Fruit fly (Drosophila melanogaster): ENCODE data around the gene BicD.

BicD gene

DNA sequence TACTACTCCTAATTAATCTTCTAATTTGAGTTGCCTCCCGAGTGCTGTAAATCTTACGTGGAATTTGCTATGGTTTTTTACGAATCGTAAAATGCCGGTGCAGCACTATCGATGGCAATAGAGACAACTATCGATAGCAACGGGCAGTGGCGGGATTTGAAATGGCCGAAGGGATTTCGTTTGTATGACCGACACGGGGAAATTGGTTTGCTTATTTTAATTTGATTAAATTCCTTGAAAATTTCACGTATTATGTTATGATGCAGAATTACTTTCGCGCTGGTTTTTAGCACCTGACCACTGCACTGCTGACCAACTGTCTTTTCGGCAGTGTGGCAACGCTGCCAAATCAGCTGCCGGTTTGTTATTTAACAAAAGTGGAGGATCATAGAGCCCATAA lies 11.2 kb upstream of the BicD start, which contains the start of the genes GCS2beta and CG5131 (continued):
- TF ChIP-seq CG7987 (GFP tag; optimal IDR thresholded peaks at IDR 0.05) = peak; percentile 84
- peak; percentile 87 for TF ChIP-seq HHEX (GFP tag; optimal IDR thresholded peaks at IDR 0.05)
- TF ChIP-seq Asciz (GFP tag; optimal IDR thresholded peaks at IDR 0.05) = peak; percentile 70
- TF ChIP-seq Fer1 (GFP tag; optimal IDR thresholded peaks at IDR 0.05) = no peak
- TF ChIP-seq otp (GFP tag; IDR thresholded peaks at IDR 0.05) = peak; percentile 75; the same call in 2 of the 3 replicates
- TF ChIP-seq br (optimal IDR thresholded peaks at IDR 0.05) = no peak
- peak; percentile 98 for TF ChIP-seq zfh2 (GFP tag; optimal IDR thresholded peaks at IDR 0.05)
- TF ChIP-seq shn (GFP tag; optimal IDR thresholded peaks at IDR 0.05) = peak; percentile 97
- peak; percentile 70 for TF ChIP-seq CG7928 (GFP tag; optimal IDR thresholded peaks at IDR 0.05)
- TF ChIP-seq CG15601 (tag; optimal IDR thresholded peaks at IDR 0.05) = peak; percentile 71
- peak; percentile 91 for TF ChIP-seq Drgx (GFP tag; IDR thresholded peaks at IDR 0.05)

DNA sequence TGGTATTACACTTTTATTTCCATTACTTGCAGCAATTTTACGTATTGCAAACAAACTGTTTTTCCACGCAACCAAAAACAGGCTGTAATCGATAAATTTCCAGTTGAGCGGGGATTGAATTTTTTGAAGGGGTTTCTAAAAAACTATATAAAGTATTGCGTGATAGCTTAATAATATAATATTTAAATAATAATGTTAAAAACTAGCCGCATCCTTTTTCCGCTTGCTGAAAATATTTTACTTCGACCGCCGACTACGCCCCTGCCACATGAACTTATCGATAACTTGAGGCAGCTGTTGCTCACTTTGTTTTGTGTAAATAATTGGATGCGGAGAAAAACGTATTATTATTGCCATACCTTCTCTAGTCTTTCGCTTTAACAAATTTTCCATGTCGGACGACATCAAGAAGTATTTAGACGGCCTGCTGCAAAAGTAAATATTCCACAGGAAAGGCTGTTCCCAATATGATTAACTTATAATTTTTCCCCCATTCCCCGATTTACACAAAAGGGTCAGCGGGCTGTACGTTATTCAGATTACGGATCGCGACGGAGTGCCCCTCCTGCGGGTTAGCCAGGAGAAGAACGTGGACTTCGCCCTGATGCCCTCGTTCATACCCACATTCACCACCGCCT lies 8.0 kb upstream of the BicD start, which contains the start of the genes fws and Lamtor3:
Gene fws, minus strand, starts transcription at position 87 of the 638 bp plus-strand sequence.
Gene Lamtor3, plus strand, starts transcription at position 289 of the 638 bp plus-strand sequence.
- TF ChIP-seq CG10209 (GFP tag; optimal IDR thresholded peaks at IDR 0.05) (peak; percentile 99), CG13424 (tag; optimal IDR thresholded peaks at IDR 0.05) (peak; percentile 97), Xrp1 (GFP tag; IDR thresholded peaks at IDR 0.05) (peak; percentile 99), CrebB (tag; optimal IDR thresholded peaks at IDR 0.05) (peak; percentile 95), sisA (GFP tag; IDR thresholded peaks at IDR 0.05) (peak; percentile 98), Bgb (GFP tag; IDR thresholded peaks at IDR 0.05; ENCODE audit: partially characterized antibody) (peak; percentile 47), ap (GFP tag; IDR thresholded peaks at IDR 0.05) (peak; percentile 98), disco-r (GFP tag; optimal IDR thresholded peaks at IDR 0.05) (peak; percentile 73), CG34376 (GFP tag; optimal IDR thresholded peaks at IDR 0.05) (peak; percentile 79), CG4328 (GFP tag; optimal IDR thresholded peaks at IDR 0.05) (peak; percentile 33), fd96Cb (tag; optimal IDR thresholded peaks at IDR 0.05) (peak; percentile 98), HLHmδ (GFP tag; optimal IDR thresholded peaks at IDR 0.05) (no peak), CHES-1-like (GFP tag; optimal IDR thresholded peaks at IDR 0.05) (peak; percentile 84), kay (GFP tag; optimal IDR thresholded peaks at IDR 0.05) (peak; percentile 90), CG32532 (GFP tag; IDR thresholded peaks at IDR 0.05) (peak; percentile 99), Dref (GFP tag; IDR thresholded peaks at IDR 0.05) (peak; percentile 74), CG2678 (tag; optimal IDR thresholded peaks at IDR 0.05) (peak; percentile 98), NFAT (GFP tag; IDR thresholded peaks at IDR 0.05) (peak; percentile 99), Dbx (GFP tag; IDR thresholded peaks at IDR 0.05) (peak; percentile 99), crc (GFP tag; optimal IDR thresholded peaks at IDR 0.05) (peak; percentile 31), jumu (GFP tag; optimal IDR thresholded peaks at IDR 0.05) (peak; percentile 69), dati (GFP tag; IDR thresholded peaks at IDR 0.05) (peak; percentile 98), ems (GFP tag; optimal IDR thresholded peaks at IDR 0.05) (peak; percentile 90), NC2α (GFP tag; optimal IDR thresholded peaks at IDR 0.05) (peak; percentile 52), sr (GFP tag; IDR thresholded peaks at IDR 0.05) (peak; percentile 97), HmgZ (tag; optimal IDR thresholded peaks at IDR 0.05) (peak; percentile 98), row (GFP tag; IDR thresholded peaks at IDR 0.05) (peak; percentile 99), ewg (GFP tag; optimal IDR thresholded peaks at IDR 0.05) (peak; percentile 97), CG16813 (GFP tag; IDR thresholded peaks at IDR 0.05; ENCODE audit: partially characterized antibody) (peak; percentile 52), hth (optimal IDR thresholded peaks at IDR 0.05) (no peak), slbo (GFP tag; IDR thresholded peaks at IDR 0.05) (peak; percentile 100), pita (GFP tag; optimal IDR thresholded peaks at IDR 0.05) (no peak), Atf-2 (GFP tag; optimal IDR thresholded peaks at IDR 0.05) (peak; percentile 68), YL-1 (GFP tag; optimal IDR thresholded peaks at IDR 0.05) (peak; percentile 92), pfk (GFP tag; optimal IDR thresholded peaks at IDR 0.05) (no peak), wor (GFP tag; IDR thresholded peaks at IDR 0.05) (peak; percentile 99), CoRest (tag; optimal IDR thresholded peaks at IDR 0.05) (peak; percentile 98), CG10147 (GFP tag; optimal IDR thresholded peaks at IDR 0.05) (peak; percentile 96), CG10979 (tag; optimal IDR thresholded peaks at IDR 0.05) (peak; percentile 96)

All from whole organism, embryonic.